Worm (Caenorhabditis elegans): ENCODE measurements around the gene B0403.5.

The B0403.5 gene

ce11 chrX:7057357-7057756 lies at the start of gene B0403.5:
B0403.5 (plus strand) TSS chrX:7057724.
- TF ChIP-seq sox-4 (tag; optimal IDR thresholded peaks at IDR 0.05) (no peak), syd-9 (tag; optimal IDR thresholded peaks at IDR 0.05) (no peak), eyg-1 (tag; optimal IDR thresholded peaks at IDR 0.05) (no peak), ceh-14 (tag; optimal IDR thresholded peaks at IDR 0.05) (no peak), tbx-2 (tag; optimal IDR thresholded peaks at IDR 0.05) (no peak), che-1 (tag; optimal IDR thresholded peaks at IDR 0.05) (no peak), dve-1 (tag; optimal IDR thresholded peaks at IDR 0.05) (no peak), npax-4 (tag; optimal IDR thresholded peaks at IDR 0.05) (no peak), unc-86 (tag; optimal IDR thresholded peaks at IDR 0.05) (no peak), T23F11.4 (GFP tag; optimal IDR thresholded peaks at IDR 0.05) (no peak)

- TF ChIP-seq odd-2 (tag; optimal IDR thresholded peaks at IDR 0.05) (no peak), lin-11 (tag; optimal IDR thresholded peaks at IDR 0.05) (no peak), K09A11.1 (tag; optimal IDR thresholded peaks at IDR 0.05; ENCODE audit: insufficient read depth) (no peak), fkh-10 (GFP tag; optimal IDR thresholded peaks at IDR 0.05) (no peak), unc-3 (GFP tag; conservative IDR thresholded peaks at IDR 0.05) (no peak), unc-3 (tag; optimal IDR thresholded peaks at IDR 0.05) (no peak), ama-1 (optimal IDR thresholded peaks at IDR 0.05) (no peak), unc-55 (GFP tag; optimal IDR thresholded peaks at IDR 0.05) (no peak), nhr-11 (tag; optimal IDR thresholded peaks at IDR 0.05) (no peak), npax-4 (tag; optimal IDR thresholded peaks at IDR 0.05) (no peak), ref-2 (tag; optimal IDR thresholded peaks at IDR 0.05) (no peak), T23F11.4 (GFP tag; optimal IDR thresholded peaks at IDR 0.05) (no peak), hlh-13 (GFP tag; optimal IDR thresholded peaks at IDR 0.05) (no peak), zip-5 (tag; optimal IDR thresholded peaks at IDR 0.05) (no peak), F13H6.1 (tag; optimal IDR thresholded peaks at IDR 0.05) (no peak), K02D7.2 (tag; optimal IDR thresholded peaks at IDR 0.05) (no peak), ceh-22 (tag; optimal IDR thresholded peaks at IDR 0.05) (no peak), C08G9.2 (tag; optimal IDR thresholded peaks at IDR 0.05) (no peak), ttx-3 (tag; optimal IDR thresholded peaks at IDR 0.05) (no peak)
These were observed 37.8 kb upstream of the B0403.5 start, which contains the start of gene cah-5 for ce11 chrX:7019733-7020132. cah-5 (plus strand) TSS chrX:7020033.

- TF ChIP-seq fkh-6 (tag; optimal IDR thresholded peaks at IDR 0.05) (no peak), nhr-232 (tag; optimal IDR thresholded peaks at IDR 0.05) (no peak), ceh-34 (tag; optimal IDR thresholded peaks at IDR 0.05) (no peak), rnt-1 (tag; optimal IDR thresholded peaks at IDR 0.05) (no peak), ceh-18 (tag; optimal IDR thresholded peaks at IDR 0.05) (no peak)
These were observed 28.7 kb upstream of the B0403.5 start, which contains the start of gene flp-26 for ce11 chrX:7028836-7029235. flp-26 (plus strand) TSS chrX:7029136.

- TF ChIP-seq ahr-1 (tag; optimal IDR thresholded peaks at IDR 0.05) (no peak), hlh-13 (GFP tag; optimal IDR thresholded peaks at IDR 0.05) (no peak), hlh-6 (tag; optimal IDR thresholded peaks at IDR 0.05) (no peak), pha-4 (tag; optimal IDR thresholded peaks at IDR 0.05) (no peak), sox-4 (tag; optimal IDR thresholded peaks at IDR 0.05) (no peak), mec-3 (tag; optimal IDR thresholded peaks at IDR 0.05; ENCODE audit: borderline replicate concordance) (no peak), ceh-24 (tag; optimal IDR thresholded peaks at IDR 0.05) (no peak), pax-1 (tag; optimal IDR thresholded peaks at IDR 0.05) (no peak)
These were observed 23.7 kb upstream of the B0403.5 start for ce11 chrX:7033716-7034270.
